Worm (Caenorhabditis elegans) whole organism, L1 larva: ENCODE data around the gene ZK896.1.

ENCODE experiments used
- alr-1 ChIP-seq: fragments of 200-800 bp; sonication (Bioruptor generic); optimal IDR thresholded peaks from 2 replicates; lab custom pipeline; 2018; ENCODE audit warnings: borderline replicate concordance, mild to moderate bottlenecking, missing genetic modification characterization, missing compliant biosample characterization
- aly-2 ChIP-seq: fragments of 150-350 bp; optimal IDR thresholded peaks from 2 replicates; lab custom pipeline; 2014; ENCODE audit warnings: missing biosample characterization, missing genetic modification characterization
- ceh-90 ChIP-seq: sonication (generic microtip); optimal IDR thresholded peaks from 2 replicates; lab custom pipeline; 2016; ENCODE audit warnings: missing genetic modification characterization, missing compliant biosample characterization
- ces-1 ChIP-seq: fragments of 150-350 bp; optimal IDR thresholded peaks from 2 replicates; lab custom pipeline; 2014; ENCODE audit warnings: missing biosample characterization, missing genetic modification reagents, missing genetic modification characterization
- hlh-17 ChIP-seq: fragments of 200-800 bp; sonication (Bioruptor generic); optimal IDR thresholded peaks from 2 replicates; lab custom pipeline; 2018; ENCODE audit warnings: missing genetic modification characterization, mild to moderate bottlenecking, missing compliant biosample characterization, moderate library complexity, borderline replicate concordance
- lin-14 ChIP-seq: fragments of 200-800 bp; sonication (Bioruptor generic); optimal IDR thresholded peaks from 2 replicates; lab custom pipeline; 2018; ENCODE audit warnings: mild to moderate bottlenecking, missing genetic modification characterization, moderate library complexity, missing compliant biosample characterization
- pax-3 ChIP-seq: fragments of 200-800 bp; sonication (Bioruptor generic); optimal IDR thresholded peaks from 2 replicates; lab custom pipeline; 2018; ENCODE audit warnings: mild to moderate bottlenecking, missing genetic modification characterization, moderate library complexity, missing compliant biosample characterization
- rnt-1 ChIP-seq: sonication (generic microtip); optimal IDR thresholded peaks from 2 replicates; lab custom pipeline; 2016; ENCODE audit warnings: mild to moderate bottlenecking, missing genetic modification characterization, moderate library complexity, missing compliant biosample characterization
- skn-1 ChIP-seq: fragments of 150-350 bp; optimal IDR thresholded peaks from 2 replicates; lab custom pipeline; 2014; ENCODE audit warnings: missing biosample characterization, missing genetic modification characterization
- snpc-4 ChIP-seq: fragments of 150-350 bp; optimal IDR thresholded peaks from 2 replicates; lab custom pipeline; 2014; ENCODE audit warnings: missing biosample characterization, missing genetic modification characterization
- snu-23 ChIP-seq: sonication (generic microtip); optimal IDR thresholded peaks from 2 replicates; lab custom pipeline; 2016; ENCODE audit warnings: missing genetic modification characterization, missing compliant biosample characterization
- zag-1 ChIP-seq: fragments of 150-350 bp; optimal IDR thresholded peaks from 2 replicates; lab custom pipeline; 2014; ENCODE audit warnings: missing biosample characterization, missing genetic modification characterization
- zip-4 ChIP-seq: fragments of 200-800 bp; sonication (Bioruptor generic); optimal IDR thresholded peaks from 2 replicates; lab custom pipeline; 2018; ENCODE audit warnings: mild to moderate bottlenecking, missing genetic modification characterization, moderate library complexity, missing compliant biosample characterization

DNA sequence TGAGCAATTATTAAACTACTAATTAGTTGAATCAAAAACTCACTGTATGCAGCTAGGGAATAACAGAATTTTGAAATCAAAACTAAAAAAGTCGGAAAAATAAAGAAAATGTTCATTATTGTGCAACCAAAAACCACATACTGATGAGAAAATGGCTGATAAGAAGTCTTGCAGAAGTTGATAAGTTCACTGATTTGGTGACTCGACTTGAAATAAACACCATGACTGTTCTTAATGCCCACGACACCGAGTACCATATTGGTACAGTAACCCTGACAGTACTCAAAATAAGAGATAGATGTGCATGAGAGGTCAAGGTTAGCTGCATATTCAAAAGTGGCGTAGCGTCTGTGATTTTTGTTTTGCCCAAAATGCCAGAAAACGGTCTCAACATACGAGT is 10.9 kb upstream of the ZK896.1 start:
- TF ChIP-seq rnt-1 (tag; lab: Kevin White, UChicago) (no peak), snpc-4 (tag; lab: Kevin White, UChicago) (no peak), snu-23 (no peak), zip-4 (GFP tag; lab: Kevin White, UChicago) (no peak), aly-2 (no peak), lin-14 (GFP tag; lab: Kevin White, UChicago) (no peak), skn-1 (tag; lab: Kevin White, UChicago) (no peak), hlh-17 (GFP tag; lab: Kevin White, UChicago) (no peak), alr-1 (tag; lab: Kevin White, UChicago) (no peak), ceh-90 (tag; lab: Kevin White, UChicago) (no peak), ces-1 (GFP tag; lab: Kevin White, UChicago) (no peak), zag-1 (tag; lab: Kevin White, UChicago) (no peak), pax-3 (no peak)
